Fruit fly (Drosophila melanogaster): ENCODE results near the gene CG43367.
A peak's percentile ranks its signal among the peaks of the same experiment; 100 is the strongest.

DNA sequence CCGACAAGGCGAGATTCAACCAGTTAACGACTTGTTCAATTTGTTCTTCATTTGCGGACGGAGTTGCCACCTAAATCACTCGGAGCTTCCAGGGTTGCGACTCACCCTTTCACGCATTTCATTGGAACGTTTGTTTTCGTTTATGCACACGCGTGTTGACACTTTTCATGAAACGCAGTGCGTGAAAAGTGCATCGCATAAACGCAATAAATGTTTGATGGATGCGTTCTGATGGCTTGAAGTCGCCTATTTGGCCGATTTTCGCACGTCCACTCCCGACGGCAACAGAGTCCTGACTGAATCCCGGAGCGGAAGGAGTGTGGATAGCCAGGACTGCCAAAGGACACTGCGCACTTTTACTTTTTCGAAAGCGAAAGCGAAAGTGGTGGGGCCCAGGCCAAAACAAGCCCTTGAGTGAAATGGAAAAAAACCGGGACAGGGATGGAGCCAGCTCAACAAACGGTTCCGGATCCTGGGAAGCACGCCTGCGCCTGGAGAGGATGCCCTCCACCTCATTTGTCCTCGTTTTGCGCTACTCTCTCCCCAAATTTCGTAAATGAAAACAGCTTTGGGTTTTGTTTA is 15.7 kb upstream of the CG43367 start, which contains the start of gene Teh4:
- TF ChIP-seq CG34406 (GFP tag; optimal IDR thresholded peaks at IDR 0.05) (no peak), CG1621 (tag; optimal IDR thresholded peaks at IDR 0.05) (peak; percentile 38), OdsH (GFP tag; optimal IDR thresholded peaks at IDR 0.05) (no peak), CG6854 (GFP tag; optimal IDR thresholded peaks at IDR 0.05) (no peak), CG3919 (GFP tag; optimal IDR thresholded peaks at IDR 0.05) (no peak), CG8319 (GFP tag; optimal IDR thresholded peaks at IDR 0.05) (no peak)

Data from whole organism, prepupa.